Fruit fly (Drosophila melanogaster) whole organism, larva: ENCODE data around the gene CG10013.

Experiments
- noc ChIP-seq: fragments of 200-800 bp; sonication (Bioruptor generic); optimal IDR thresholded peaks from 3 replicates; lab custom pipeline; 2019; ENCODE audit warnings: missing biosample characterization, mild to moderate bottlenecking, missing genetic modification characterization, moderate library complexity

Gene CG10013

DNA sequence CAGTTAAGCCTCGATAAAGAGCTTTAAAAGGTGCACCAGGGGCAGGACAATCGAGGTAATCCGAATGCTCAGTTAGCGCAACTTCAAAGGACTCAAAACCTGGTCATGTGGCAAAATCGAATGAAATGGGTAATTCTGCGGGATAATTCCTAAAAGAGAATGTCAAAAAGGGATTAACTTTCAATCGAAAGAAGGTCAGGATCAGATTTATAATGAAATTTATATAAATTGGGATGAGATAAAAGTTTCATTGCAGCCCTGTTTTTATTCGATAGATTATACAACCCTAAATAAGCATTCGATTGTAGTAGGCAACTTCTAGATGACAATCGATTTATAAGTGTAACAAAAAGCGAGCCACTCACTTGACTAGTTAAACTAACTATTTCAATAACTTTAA lies at the start of gene CG10013:
Gene CG10013 (plus strand): TSS at position 301 of the 400 bp plus-strand sequence.
- no peak for TF ChIP-seq noc (tag; lab: Kevin White, UChicago)

DNA sequence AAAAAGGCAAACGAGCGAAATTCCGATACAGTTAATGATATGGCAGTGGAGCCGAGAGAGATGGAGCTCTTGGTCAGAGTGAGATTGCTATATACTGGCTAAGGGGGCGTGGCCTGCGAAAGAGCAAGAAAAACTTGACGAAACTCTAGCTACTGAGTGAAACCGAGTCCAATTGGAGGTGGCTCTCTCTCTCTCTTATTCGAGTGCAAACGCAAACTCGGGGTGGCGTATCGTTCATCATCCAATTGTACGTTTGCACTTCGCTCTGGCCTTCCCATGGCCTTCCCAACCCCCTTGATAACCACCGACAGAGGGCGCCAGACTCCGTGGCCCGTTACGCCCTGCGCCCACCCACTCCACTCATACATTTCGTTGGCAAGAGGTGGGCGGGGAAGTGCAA lies 44.3 kb upstream of the CG10013 start:
- TF ChIP-seq noc (tag; lab: Kevin White, UChicago), result no peak

DNA sequence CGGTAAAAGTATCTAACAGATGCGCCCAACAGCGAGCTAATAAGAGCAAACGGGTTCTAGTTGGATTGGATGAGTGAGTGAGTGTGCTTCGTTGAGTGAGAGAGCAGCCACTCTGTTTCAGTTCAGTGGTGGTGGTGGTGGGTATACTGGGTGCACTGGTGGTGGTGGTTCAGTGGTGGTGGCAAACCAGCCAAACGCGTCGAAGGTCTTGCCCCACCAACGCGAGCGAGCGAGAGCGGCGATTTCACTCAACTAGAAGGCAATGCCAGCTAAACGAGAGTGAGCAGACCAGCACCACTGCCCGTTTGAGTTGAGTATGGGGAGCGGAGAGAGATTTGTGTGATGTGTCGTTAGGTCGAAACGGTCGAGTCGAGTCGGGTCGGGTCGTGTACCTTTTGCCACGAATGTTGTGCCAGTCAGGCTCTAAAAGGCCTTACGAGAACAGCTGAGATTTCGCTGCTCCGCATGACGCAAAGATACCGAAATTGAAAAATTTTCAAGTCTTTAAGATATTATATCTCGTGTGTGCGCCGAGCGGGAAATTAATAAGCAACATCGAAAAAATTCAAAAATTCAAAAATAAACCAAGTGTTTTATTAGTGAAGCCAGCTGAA lies 42.5 kb upstream of the CG10013 start:
- TF ChIP-seq noc (tag; lab: Kevin White, UChicago), result no peak

DNA sequence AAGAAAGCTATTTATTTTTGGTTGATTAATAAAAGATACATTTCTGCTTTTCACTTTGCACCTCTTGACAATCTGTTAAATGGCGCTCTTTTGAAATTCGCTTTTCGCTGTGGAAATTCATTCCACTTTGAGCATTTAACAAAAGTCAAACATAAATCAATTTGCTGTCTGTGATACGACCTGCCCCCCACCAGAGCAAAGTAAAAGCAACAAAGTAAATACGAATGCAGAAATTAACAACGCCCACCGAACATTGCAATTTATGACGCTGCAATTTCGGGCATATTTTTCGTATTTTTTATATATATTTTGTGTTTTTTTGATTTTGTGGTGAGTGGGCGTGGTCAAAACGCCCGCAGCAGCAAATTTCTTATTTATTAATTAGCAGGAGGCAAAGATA lies 37.7 kb upstream of the CG10013 start:
- no peak for TF ChIP-seq noc (tag; lab: Kevin White, UChicago)

DNA sequence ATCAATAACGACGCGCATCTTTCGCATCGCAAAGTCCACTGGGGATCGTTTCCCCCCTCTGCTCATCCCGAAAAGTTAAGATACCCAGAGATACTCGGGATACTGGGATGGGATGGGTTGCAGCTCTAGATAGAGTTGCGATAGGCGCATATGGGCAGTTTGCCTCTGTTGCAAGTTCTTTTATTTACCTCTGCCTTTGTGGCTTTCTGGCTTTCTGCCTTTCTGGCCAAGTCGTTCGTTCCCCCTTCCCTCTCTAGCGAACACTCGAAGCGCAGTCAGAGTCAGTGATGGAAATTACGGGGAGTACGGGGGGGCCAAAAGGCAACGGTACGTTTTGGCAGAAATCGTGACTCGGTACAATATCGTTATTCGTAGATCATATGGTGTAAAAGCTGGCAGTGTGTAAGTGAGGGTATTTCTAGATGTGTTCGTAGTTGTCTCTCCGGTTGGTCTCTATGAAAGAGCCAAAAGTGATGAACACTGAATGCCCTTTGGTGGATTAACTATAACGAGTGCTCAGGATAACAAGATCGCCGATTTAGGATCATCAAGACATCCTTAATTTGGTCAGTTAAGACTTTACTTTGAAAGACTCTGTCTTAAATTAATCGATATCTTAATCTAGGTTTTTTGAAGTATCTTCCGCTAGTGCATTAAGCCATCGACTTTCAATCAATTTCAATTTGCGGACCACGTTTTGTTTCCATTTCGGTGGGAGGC lies 34.6 kb upstream of the CG10013 start:
- no peak for TF ChIP-seq noc (tag; lab: Kevin White, UChicago)

DNA sequence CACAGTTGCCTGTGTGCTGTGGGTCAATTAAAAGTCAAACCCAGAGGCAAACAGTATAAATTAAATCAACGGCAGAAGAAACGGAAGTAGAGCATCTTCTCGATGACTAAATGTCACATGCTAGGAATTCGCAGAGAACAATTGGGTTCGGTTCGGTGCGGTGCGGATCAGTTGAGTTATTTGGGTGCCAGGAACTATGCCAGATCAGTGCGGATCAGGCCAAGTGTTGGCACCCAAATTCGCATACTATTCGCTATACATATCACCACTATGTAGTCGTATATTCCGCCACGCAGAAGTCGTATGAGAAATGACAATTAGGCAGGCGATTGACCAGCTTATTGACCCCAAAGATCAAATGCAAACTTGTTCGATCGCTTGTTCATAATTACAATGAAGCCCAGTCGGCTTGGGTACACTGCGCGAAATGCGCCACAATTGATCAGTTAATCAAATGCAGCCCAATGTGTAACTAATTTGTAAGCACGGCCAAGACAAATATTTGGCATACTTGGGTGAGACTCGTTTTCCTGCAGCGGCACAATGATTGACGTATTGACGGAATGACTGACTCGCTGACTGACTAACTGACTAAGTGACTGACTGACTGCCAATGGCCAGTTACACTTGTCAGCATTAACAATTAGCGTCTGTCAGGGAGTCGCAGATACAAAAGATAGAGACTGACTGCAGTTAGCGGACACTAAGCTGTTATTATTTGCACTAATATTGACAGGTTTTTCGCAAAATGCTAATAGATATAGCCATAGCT lies 32.7 kb upstream of the CG10013 start:
- no peak for TF ChIP-seq noc (tag; lab: Kevin White, UChicago)

DNA sequence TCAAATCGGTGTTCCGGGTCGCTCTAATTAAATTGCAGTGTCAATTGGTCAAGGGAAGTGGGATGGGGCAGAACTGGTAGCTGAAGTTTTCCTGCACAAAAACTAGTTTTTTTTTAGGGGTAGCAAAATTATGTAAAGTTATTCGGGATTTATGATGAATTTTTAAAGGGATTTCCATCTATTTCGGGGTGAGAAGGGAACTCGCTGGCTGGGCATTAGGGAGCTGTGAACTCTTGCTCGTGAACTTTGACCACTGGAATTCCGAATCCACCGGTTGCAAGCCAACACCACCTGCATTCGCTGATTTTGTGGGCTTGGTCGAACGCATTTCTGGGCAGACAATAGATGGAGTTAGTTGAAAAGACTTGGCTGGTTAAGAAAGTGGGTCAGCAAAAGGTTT lies 31.4 kb upstream of the CG10013 start:
- no peak for TF ChIP-seq noc (tag; lab: Kevin White, UChicago)

DNA sequence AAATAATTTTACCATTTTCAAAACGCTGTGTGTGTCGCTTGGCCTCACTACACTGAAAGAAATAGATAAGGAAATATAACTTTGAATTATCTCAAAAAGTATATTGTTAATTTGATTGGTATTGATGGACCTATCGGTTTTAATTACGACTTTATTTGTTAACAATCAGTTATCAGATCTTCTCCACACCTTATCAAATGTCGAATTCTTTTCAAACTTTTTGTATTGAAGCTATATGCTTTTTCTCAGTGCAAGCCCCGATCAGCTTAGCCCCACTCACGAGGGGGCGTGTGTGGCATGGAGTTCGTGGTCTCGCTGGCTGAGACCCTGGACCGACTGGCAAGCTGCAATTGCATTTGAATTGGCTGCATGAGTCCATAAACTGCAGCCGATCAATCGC lies 26.1 kb upstream of the CG10013 start:
- TF ChIP-seq noc (tag; lab: Kevin White, UChicago), result no peak

DNA sequence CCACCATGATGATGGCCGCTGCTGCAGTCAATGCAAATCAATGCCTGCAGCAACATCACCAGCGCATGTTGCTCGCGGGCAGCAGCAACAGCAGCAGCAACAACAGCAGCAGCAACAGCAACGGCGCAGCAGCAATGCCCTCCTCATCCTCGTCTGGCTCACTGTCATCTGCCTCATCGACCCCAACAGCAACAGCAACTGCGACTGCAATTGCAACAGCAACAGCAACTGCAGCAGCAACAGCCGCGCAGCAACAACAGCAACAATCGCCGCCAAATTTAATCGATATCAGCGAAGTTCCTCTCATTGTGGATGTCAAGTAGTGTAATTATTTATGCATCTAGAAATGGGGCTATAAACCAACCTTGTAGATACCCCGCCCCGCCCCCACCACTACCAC lies 21.8 kb upstream of the CG10013 start:
- TF ChIP-seq noc (tag; lab: Kevin White, UChicago), result no peak

DNA sequence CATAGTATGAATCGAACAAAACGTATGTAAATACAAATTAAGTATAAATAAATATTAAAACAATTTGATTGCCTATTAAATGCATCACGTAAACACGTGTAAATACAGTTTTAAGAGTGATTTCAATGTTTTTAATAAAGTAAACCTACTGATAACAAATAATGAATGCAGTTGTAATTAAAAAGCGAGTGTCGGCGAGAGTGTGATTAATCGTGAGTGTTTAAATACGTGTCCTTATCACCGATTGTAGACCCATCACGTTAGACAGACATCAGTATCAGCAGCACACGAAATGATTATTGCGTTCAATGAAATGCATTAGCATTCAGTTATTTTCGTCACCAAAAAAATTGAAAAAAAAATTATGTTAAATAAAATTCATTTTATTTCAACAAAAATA lies 20.4 kb upstream of the CG10013 start:
- no peak for TF ChIP-seq noc (tag; lab: Kevin White, UChicago)

DNA sequence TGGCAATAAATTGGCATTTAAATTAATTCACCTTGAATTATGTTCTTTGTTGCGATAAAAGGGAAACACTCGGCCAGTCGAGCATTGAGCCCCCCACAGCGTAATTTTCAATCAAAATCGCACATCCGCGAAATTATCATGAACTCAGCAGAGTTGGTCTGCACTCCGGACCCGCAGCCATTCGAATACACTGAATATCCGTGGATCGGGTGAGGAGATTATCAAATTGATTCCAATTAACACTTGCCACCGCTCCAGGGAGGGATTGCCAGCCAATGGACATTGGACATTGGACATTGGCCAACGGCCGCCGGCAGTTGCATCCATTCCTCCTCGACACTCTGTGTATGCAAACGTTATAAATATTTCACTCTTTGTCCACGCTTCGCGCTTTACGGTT lies 15.8 kb upstream of the CG10013 start:
- no peak for TF ChIP-seq noc (tag; lab: Kevin White, UChicago)

DNA sequence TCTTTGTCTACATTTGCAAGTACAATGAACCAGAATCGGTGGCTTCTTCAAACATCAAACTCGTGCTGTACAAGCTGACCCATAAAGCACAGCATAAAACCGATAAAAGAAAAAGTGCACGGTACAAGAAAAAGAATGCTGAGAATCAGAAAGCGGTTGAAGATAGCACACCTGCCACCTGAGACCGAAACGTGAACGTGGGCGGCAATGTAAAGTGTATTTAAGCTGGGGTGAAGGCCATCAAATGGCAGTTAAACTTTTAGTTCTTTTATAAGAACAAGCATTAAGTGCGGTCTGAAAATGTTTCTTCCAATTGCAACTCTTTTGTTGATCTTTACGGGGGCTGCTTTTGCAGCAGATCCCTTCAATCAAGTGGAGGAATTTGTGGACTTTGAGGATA lies 12.3 kb upstream of the CG10013 start, which contains the start of gene CG4066:
Gene CG4066 (plus strand): TSS at position 301 of the 400 bp plus-strand sequence.
- TF ChIP-seq noc (tag; lab: Kevin White, UChicago), result no peak

DNA sequence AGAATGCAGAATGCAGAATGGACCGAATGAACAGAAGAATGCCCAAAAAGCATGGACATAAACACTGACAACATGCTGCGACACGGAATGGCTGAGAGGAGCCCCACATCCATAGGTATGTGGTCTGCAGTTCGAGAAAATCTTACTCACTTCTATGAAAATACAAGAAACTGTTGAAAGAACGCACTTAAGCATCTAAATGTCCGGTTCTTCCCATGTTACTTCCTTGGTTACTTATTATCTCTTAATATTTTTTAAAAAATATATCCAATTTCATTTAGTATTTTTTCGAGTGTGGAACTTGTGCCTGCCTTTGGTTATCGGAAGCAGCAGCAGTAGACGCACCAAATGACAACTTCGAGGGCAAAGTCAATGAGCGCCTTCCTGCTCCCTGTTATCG lies 9.1 kb upstream of the CG10013 start:
- no peak for TF ChIP-seq noc (tag; lab: Kevin White, UChicago)

DNA sequence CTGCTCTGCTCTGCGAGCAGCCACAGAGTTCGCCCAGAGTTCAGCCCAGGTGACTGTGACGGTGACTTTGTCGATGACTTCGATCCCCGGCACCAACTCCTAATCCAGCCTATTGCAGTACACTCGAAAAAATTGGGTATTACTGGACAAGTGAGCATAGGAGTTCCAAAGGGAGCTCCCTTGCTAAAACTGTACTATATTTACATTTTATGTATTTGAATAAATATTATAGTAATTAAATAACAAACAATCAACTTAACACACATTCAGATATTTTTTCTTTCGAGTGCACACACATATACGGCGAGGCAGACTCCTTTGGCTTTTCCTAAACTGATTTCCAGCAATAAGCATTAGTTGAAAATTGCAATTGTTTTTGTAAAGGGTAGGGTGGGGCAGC lies 7.9 kb upstream of the CG10013 start:
- TF ChIP-seq noc (tag; lab: Kevin White, UChicago), result no peak

DNA sequence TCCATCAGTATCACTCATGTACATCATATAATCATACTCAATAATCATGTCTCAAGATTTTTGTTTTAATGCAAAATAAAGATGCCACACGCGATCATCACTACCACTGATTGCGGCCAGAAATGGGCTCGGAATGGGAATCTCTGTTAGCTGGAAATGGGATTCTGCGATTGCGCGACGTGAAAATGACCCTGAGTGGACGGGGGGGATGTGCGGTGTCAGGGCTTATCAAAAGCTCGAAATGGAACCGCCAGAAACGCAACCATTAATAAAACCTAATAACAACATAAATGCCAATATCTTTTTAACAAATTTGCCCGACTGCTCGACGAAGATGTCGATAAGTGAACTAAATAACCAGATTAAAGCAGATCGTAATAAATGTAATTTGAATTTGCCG lies 6.9 kb upstream of the CG10013 start:
- no peak for TF ChIP-seq noc (tag; lab: Kevin White, UChicago)

DNA sequence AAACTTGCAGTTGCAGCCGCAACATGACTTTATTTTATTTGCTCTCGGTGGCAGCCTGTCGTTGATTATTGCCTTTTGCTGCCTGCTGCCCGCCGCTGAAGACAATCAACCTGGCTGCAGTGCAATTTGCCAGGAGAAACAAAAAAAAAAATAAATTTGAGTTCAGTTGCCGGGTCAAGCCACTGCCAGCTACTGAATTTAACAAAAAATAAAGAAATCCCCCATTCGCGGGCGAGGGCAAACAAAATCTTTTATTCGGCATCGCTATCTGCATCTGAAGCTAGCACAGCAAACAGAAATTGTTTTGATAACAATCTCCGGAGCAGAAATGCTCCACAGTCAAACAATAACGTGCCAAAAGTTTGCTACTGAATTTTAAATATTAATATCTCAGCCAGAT lies 6.0 kb upstream of the CG10013 start:
- TF ChIP-seq noc (tag; lab: Kevin White, UChicago), result no peak
